Worm (Caenorhabditis elegans): ENCODE results near the gene unc-62.
"Not testable (repeated sequence)": the region's sequence is repeated elsewhere in the genome, so short reads cannot be mapped to it uniquely, and the experiment has no call there.

Gene unc-62

DNA sequence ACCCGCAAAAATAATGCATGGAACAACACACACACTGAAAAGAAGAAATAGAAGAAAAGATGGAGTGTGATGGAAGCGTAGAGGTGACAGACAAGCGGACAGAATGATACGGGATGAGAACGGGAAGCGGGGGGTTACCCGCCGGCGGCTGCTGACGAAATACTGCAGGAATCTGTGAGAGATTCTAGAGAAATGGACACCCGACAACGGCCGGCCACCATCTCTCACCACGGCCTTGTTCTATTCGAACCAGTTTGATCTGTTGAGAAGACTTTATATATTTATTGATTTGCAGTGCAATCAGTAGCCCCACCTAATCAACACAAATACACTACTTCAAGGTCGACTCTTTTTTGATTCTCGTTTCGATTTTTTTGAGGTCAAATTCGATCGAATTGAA, 53.2 kb downstream of the unc-62 start (continued):
- TF ChIP-seq nhr-48 (tag; optimal IDR thresholded peaks at IDR 0.05) (peak; percentile 48), mes-2 (tag; optimal IDR thresholded peaks at IDR 0.05; ENCODE audit: poor library complexity, severe bottlenecking) (peak; percentile 22), spr-1 (tag; optimal IDR thresholded peaks at IDR 0.05) (no peak), daf-16 (GFP tag; optimal IDR thresholded peaks at IDR 0.05) (no peak), daf-16 (tag; optimal IDR thresholded peaks at IDR 0.05) (peak; percentile 44), dpl-1 (GFP tag; optimal IDR thresholded peaks at IDR 0.05) (peak; percentile 10), mdl-1 (tag; optimal IDR thresholded peaks at IDR 0.05) (peak; percentile 14 to 68), hlh-11 (tag; optimal IDR thresholded peaks at IDR 0.05) (peak; percentile 72), set-16 (GFP tag; IDR thresholded peaks at IDR 0.05) (peak; percentile 37; the same call in 1 of the 2 replicates)

DNA sequence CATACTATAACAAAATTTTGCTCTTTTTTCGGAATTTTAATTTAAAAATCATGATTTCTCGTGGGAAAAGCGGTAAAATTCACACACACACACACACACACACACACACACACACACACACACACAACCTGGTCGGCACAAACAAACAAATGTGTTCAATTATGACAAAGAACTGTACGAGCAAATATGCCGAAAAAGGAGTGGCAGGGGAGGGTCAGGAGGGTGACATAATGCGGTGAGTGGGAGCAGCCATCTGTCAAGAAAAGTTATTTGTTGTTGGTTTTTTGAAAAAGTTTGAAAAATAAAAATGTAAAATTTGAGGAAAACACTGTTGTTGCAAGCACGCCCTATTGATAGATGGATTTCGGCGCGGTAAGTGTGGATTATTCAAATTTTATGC, 54.6 kb downstream of the unc-62 start:
- TF ChIP-seq ztf-11 (tag; optimal IDR thresholded peaks at IDR 0.05) (no peak), daf-16 (GFP tag; optimal IDR thresholded peaks at IDR 0.05) (no peak), daf-16 (tag; optimal IDR thresholded peaks at IDR 0.05) (peak; percentile 70)

DNA sequence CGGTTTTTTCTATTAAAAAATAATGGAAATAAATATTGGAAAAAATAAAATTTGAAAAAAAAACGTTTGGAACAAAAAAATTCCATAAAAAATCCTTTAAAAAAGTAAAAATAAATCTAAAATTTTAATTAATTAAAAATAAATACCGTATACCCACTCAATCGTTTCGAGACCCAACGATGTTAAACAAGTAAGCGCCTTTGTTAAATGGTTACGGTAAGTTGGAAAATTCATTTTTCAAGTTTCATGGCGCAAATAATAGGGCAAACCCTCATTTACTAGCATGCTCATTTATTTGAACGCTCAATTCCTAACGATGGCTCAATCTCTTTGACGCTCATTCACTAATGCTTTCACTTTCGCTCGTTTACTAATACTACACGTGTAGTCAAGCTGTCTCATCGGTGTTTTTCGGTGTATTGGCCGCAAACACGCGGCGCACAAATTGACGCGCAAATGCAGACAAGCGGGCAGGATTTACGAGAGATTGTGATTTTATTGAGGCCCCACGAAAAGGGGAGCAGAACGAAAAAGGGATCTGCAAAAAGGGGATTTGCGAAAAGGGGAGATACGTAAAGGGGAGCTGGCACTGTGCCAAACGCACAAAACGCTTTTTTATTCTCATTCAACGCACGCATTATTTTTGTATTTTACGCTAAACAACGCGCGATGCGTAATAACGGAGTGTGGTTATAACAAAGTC, 55.3 kb downstream of the unc-62 start:
- peak; percentile 61 for TF ChIP-seq mes-2 (tag; optimal IDR thresholded peaks at IDR 0.05; ENCODE audit: poor library complexity, severe bottlenecking)
- TF ChIP-seq hmg-1.1 (GFP tag; IDR thresholded peaks at IDR 0.05): peak; percentile 31; the same call in 1 of the 2 replicates
- 0 out of 2 replicates have a peak, but pooled peaks have one; percentile 12 for TF ChIP-seq arid-1 (GFP tag; conservative IDR thresholded peaks at IDR 0.05)
- TF ChIP-seq ctbp-1 (GFP tag; IDR thresholded peaks at IDR 0.05): 0 out of 2 replicates have a peak, but pooled peaks have one; percentile 66
- peak; percentile 56 for TF ChIP-seq F49E8.2 (tag; optimal IDR thresholded peaks at IDR 0.05; ENCODE audit: borderline replicate concordance)
- TF ChIP-seq dmd-9 (GFP tag; IDR thresholded peaks at IDR 0.05): peak; percentile 44; the same call in 1 of the 2 replicates
- TF ChIP-seq lsy-2 (tag; optimal IDR thresholded peaks at IDR 0.05): peak in 1 of 2 experiments; percentile 36
- peak; percentile 0 for TF ChIP-seq F37D6.2 (tag; optimal IDR thresholded peaks at IDR 0.05)
- TF ChIP-seq ceh-20 (GFP tag; IDR thresholded peaks at IDR 0.05): peak; percentile 19; the same call in 1 of the 2 replicates
- TF ChIP-seq dmd-6 (GFP tag; IDR thresholded peaks at IDR 0.05): 0 out of 2 replicates have a peak, but pooled peaks have one; percentile 19

DNA sequence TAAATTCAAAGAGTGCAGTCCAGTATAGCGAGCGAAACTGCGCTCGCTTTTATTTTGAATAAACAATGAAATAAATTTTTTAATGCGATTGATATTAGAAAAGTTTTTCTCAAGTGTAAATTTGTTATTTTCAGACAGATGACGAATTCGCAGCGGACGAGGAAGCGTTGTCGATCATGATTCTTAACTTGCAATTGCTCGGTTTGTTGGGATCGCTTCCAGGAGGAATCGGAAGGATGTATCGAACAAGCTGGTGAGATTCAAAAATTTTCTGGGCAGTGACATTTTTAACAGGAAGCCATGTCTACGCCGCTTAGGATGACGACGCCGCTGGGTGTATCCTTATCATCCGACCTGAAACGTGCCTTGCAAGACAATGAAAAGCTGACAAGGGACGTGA, 56.3 kb downstream of the unc-62 start, which contains the start of gene Y61A9LA.12:
TSS of gene Y61A9LA.12 (plus strand) at position 301 of the 400 bp plus-strand sequence.
- TF ChIP-seq unc-62 (GFP tag; optimal IDR thresholded peaks at IDR 0.05 in 1 of 2); unc-62 (tag; optimal IDR thresholded peaks at IDR 0.05); nhr-77 (tag; optimal IDR thresholded peaks at IDR 0.05); attf-4 (tag; optimal IDR thresholded peaks at IDR 0.05): not testable (repeated sequence)

DNA sequence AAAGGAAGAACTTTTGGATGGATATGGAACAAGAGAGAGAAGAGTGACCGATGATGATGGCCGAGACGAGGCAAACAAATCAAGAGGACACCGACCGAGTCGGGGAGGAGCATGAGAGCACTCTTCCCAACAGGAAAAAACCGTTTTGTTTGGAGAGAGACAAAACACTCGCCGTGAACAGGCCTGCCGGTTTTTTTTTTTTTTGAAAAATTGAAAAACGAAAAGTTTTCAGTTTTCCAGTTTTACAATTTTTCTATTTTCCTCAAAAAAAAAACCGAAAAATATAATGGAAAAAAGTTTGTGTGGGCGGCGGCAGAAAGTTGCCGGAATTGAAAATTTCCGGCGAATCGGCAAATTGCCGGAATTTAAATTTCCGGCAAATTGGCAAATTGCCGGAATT, 62.4 kb downstream of the unc-62 start, which contains the start of gene Y61A9LA.7:
TSS of gene Y61A9LA.7 (minus strand) at position 101 of the 400 bp plus-strand sequence.
- TF ChIP-seq lin-13 (GFP tag; optimal IDR thresholded peaks at IDR 0.05) (no peak), T20F7.1 (GFP tag; optimal IDR thresholded peaks at IDR 0.05) (no peak), unc-62 (GFP tag; optimal IDR thresholded peaks at IDR 0.05 in 1 of 2) (peak in 1 of 2 experiments; percentile 37), unc-62 (tag; optimal IDR thresholded peaks at IDR 0.05) (no peak)

DNA sequence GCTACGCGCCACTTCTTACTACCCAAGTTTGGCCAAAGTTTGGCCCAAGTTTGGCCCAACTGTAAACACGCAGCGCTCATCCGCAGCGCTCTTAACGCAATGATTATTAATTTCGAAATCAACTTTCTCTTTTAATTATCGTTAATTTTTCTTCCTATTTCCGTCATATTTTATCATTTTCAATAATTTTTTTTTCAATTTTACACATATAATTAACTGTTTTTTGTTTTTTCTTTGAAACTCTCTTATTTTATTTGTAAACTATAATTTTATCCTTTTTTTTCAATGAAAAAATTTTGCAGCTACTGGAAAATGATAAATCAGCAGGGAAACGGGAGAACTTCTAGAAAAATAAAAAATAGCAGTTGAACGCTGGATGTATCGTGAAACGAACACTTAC, 63.2 kb downstream of the unc-62 start, which contains the start of gene Y61A9LA.4:
TSS of gene Y61A9LA.4 (plus strand) at position 301 of the 400 bp plus-strand sequence.
- not testable (repeated sequence) for TF ChIP-seq F10B5.3 (tag; optimal IDR thresholded peaks at IDR 0.05); nhr-11 (tag; optimal IDR thresholded peaks at IDR 0.05); zip-11 (GFP tag; IDR thresholded peaks at IDR 0.05)

Measured in whole organism, L4 larva.